Worm (Caenorhabditis elegans): ENCODE data around the gene C28G1.6.

DNA sequence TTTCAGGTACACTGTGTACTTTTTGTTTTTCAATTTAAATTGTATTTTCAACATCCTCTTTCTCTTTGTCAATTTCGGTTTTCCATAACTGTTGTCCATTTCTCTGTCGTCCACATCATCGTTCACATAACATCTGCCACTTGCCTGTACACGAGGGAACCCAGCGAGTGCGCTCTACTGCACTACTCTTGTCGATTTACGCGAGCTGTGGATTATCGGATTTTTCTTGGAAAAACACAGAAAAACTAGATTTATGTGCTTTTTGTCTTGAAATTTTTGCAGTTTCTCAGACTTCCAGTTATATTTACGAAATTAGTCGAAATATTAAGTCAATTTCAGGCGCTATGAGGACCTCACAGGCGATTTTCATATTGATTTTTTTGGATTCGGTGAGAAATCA, 39.2 kb downstream of the C28G1.6 start, which contains the start of gene chup-1:
- TF ChIP-seq jun-1 (tag; optimal IDR thresholded peaks at IDR 0.05) (no peak), sptf-1 (tag; optimal IDR thresholded peaks at IDR 0.05) (no peak)
